Fruit fly (Drosophila melanogaster) whole organism, prepupa: Measurements from ENCODE around the gene CG11334.

ENCODE experiments used
- Blimp-1 ChIP-seq: fragments of 200-800 bp; sonication (Bioruptor generic); optimal IDR thresholded peaks from 3 replicates; lab custom pipeline; 2017; ENCODE audit warnings: missing biosample characterization, missing genetic modification characterization, mild to moderate bottlenecking, moderate library complexity, missing genetic modification reagents
- CG10631 ChIP-seq: fragments of 200-800 bp; sonication (Bioruptor generic); optimal IDR thresholded peaks from 2 replicates; lab custom pipeline; 2016; ENCODE audit warnings: missing biosample characterization, missing genetic modification characterization
- CG10669 ChIP-seq: fragments of 200-800 bp; sonication (Bioruptor generic); optimal IDR thresholded peaks from 3 replicates; lab custom pipeline; 2018; ENCODE audit warnings: missing biosample characterization, mild to moderate bottlenecking, missing genetic modification characterization, moderate library complexity
- CG11294 ChIP-seq: fragments of 200-800 bp; sonication (Bioruptor generic); IDR thresholded peaks from 2 replicates; pipeline ENCODE4 v1.3.6; 2022; ENCODE audit warnings: missing biosample characterization, missing genetic modification characterization
- CG11762 ChIP-seq: fragments of 200-800 bp; sonication (Bioruptor generic); optimal IDR thresholded peaks from 3 replicates; lab custom pipeline; 2016; ENCODE audit warnings: missing biosample characterization, missing genetic modification characterization; ENCODE audit not compliant: insufficient read depth
- CG11902 ChIP-seq: fragments of 200-800 bp; sonication (Bioruptor generic); optimal IDR thresholded peaks from 3 replicates; lab custom pipeline; 2016; ENCODE audit warnings: missing biosample characterization, missing genetic modification characterization
- CG15336 ChIP-seq: fragments of 200-800 bp; sonication (Bioruptor generic); IDR thresholded peaks from 2 replicates; pipeline ENCODE4 v1.3.6; 2022; ENCODE audit warnings: missing biosample characterization, missing genetic modification characterization
- CG16779 ChIP-seq: fragments of 200-800 bp; sonication (Bioruptor generic); optimal IDR thresholded peaks from 3 replicates; lab custom pipeline; 2017; ENCODE audit warnings: missing biosample characterization, mild to moderate bottlenecking, missing genetic modification characterization
- CG3032 ChIP-seq: fragments of 200-800 bp; optimal IDR thresholded peaks from 2 replicates; lab custom pipeline; 2019; ENCODE audit warnings: missing biosample characterization, mild to moderate bottlenecking, missing genetic modification characterization, moderate library complexity
- CG31627 ChIP-seq: fragments of 200-800 bp; sonication (Bioruptor generic); optimal IDR thresholded peaks from 3 replicates; lab custom pipeline; 2016; ENCODE audit warnings: missing biosample characterization, missing genetic modification characterization
- CG32006 ChIP-seq: fragments of 200-800 bp; sonication (Bioruptor generic); optimal IDR thresholded peaks from 3 replicates; lab custom pipeline; 2017; ENCODE audit warnings: missing biosample characterization, mild to moderate bottlenecking, missing genetic modification characterization
- CG34406 ChIP-seq: fragments of 200-800 bp; sonication (Bioruptor generic); optimal IDR thresholded peaks from 3 replicates; lab custom pipeline; 2016; ENCODE audit warnings: missing biosample characterization, missing genetic modification characterization
- CG3919 ChIP-seq: fragments of 200-800 bp; sonication (Bioruptor generic); optimal IDR thresholded peaks from 3 replicates; lab custom pipeline; 2016; ENCODE audit warnings: missing biosample characterization, missing genetic modification characterization
- CG4318 ChIP-seq: fragments of 200-800 bp; sonication (Bioruptor generic); optimal IDR thresholded peaks from 3 replicates; lab custom pipeline; 2017; ENCODE audit warnings: missing biosample characterization, mild to moderate bottlenecking, missing genetic modification characterization
- CG6163 ChIP-seq: fragments of 200-800 bp; sonication (Bioruptor generic); IDR thresholded peaks from 3 replicates; pipeline ENCODE4 v1.3.6; 2022; ENCODE audit warnings: missing biosample characterization, missing genetic modification characterization
- CG6276 ChIP-seq: fragments of 200-800 bp; sonication (Bioruptor generic); optimal IDR thresholded peaks from 2 replicates; lab custom pipeline; 2017; ENCODE audit warnings: missing biosample characterization, mild to moderate bottlenecking, missing genetic modification characterization
- CG6792 ChIP-seq: fragments of 200-800 bp; sonication (Bioruptor generic); optimal IDR thresholded peaks from 3 replicates; lab custom pipeline; 2016; ENCODE audit warnings: missing biosample characterization, missing genetic modification characterization
- CG6854 ChIP-seq: fragments of 200-800 bp; sonication (Bioruptor generic); optimal IDR thresholded peaks from 2 replicates; lab custom pipeline; 2017; ENCODE audit warnings: missing biosample characterization, mild to moderate bottlenecking, missing genetic modification characterization
- CG8119 ChIP-seq: fragments of 200-800 bp; sonication (Bioruptor generic); IDR thresholded peaks from 3 replicates; pipeline ENCODE4 v1.3.6; 2022; ENCODE audit warnings: missing biosample characterization, missing genetic modification characterization
- CG8319 ChIP-seq: fragments of 200-800 bp; sonication (Bioruptor generic); optimal IDR thresholded peaks from 3 replicates; lab custom pipeline; 2016; ENCODE audit warnings: missing biosample characterization, missing genetic modification characterization
- CG8632 ChIP-seq: fragments of 200-800 bp; sonication (Bioruptor generic); optimal IDR thresholded peaks from 3 replicates; lab custom pipeline; 2016; ENCODE audit warnings: missing biosample characterization, missing genetic modification characterization
- CG9139 ChIP-seq: fragments of 200-800 bp; sonication (Bioruptor generic); optimal IDR thresholded peaks from 3 replicates; lab custom pipeline; 2017; ENCODE audit warnings: missing biosample characterization, mild to moderate bottlenecking, missing genetic modification characterization
- Eip78C ChIP-seq: fragments of 200-800 bp; sonication (Bioruptor generic); peaks from one replicate; lab custom pipeline; 2016; ENCODE audit warnings: missing biosample characterization, missing genetic modification characterization
- Eip93F ChIP-seq: fragments of 200-800 bp; sonication (Bioruptor generic); optimal IDR thresholded peaks from 2 replicates; lab custom pipeline; 2016; ENCODE audit warnings: missing biosample characterization, mild to moderate bottlenecking, missing genetic modification characterization
- Ets96B ChIP-seq: fragments of 200-800 bp; optimal IDR thresholded peaks from 2 replicates; lab custom pipeline; 2019; ENCODE audit warnings: missing biosample characterization, mild to moderate bottlenecking, missing genetic modification characterization, moderate library complexity
- Gug ChIP-seq: fragments of 200-800 bp; sonication (Bioruptor generic); IDR thresholded peaks from 2 replicates; pipeline ENCODE4 v1.3.6; 2022; ENCODE audit warnings: missing biosample characterization, missing genetic modification characterization
- Hr39 ChIP-seq: fragments of 200-800 bp; sonication (Bioruptor generic); optimal IDR thresholded peaks from 2 replicates; lab custom pipeline; 2016; ENCODE audit warnings: missing biosample characterization, missing genetic modification characterization
- Hr4 ChIP-seq: fragments of 200-800 bp; sonication (Bioruptor generic); optimal IDR thresholded peaks from 3 replicates; lab custom pipeline; 2016; ENCODE audit warnings: missing biosample characterization, missing genetic modification characterization
- Lpt ChIP-seq: fragments of 200-800 bp; sonication (Bioruptor generic); optimal IDR thresholded peaks from 3 replicates; lab custom pipeline; 2016; ENCODE audit warnings: missing biosample characterization, missing genetic modification characterization
- Met ChIP-seq: fragments of 200-800 bp; sonication (Bioruptor generic); optimal IDR thresholded peaks from 3 replicates; lab custom pipeline; 2016; ENCODE audit warnings: missing biosample characterization, missing genetic modification characterization
- OdsH ChIP-seq: fragments of 200-800 bp; sonication (Bioruptor generic); optimal IDR thresholded peaks from 3 replicates; lab custom pipeline; 2016; ENCODE audit warnings: missing biosample characterization, missing genetic modification characterization
- Smox ChIP-seq: fragments of 200-800 bp; sonication (Bioruptor generic); optimal IDR thresholded peaks from 3 replicates; lab custom pipeline; 2016; ENCODE audit warnings: missing biosample characterization, missing genetic modification characterization
- Sox14 ChIP-seq: fragments of 200-800 bp; sonication (Bioruptor generic); optimal IDR thresholded peaks from 3 replicates; lab custom pipeline; 2016; ENCODE audit warnings: missing biosample characterization, missing genetic modification characterization
- achi ChIP-seq: fragments of 200-800 bp; sonication (Bioruptor generic); optimal IDR thresholded peaks from 3 replicates; lab custom pipeline; 2016; ENCODE audit warnings: missing biosample characterization, missing genetic modification characterization
- acj6 ChIP-seq: fragments of 200-800 bp; sonication (Bioruptor generic); optimal IDR thresholded peaks from 3 replicates; lab custom pipeline; 2016; ENCODE audit warnings: missing biosample characterization, missing genetic modification characterization
- cyc ChIP-seq: fragments of 200-800 bp; sonication (Bioruptor generic); optimal IDR thresholded peaks from 3 replicates; lab custom pipeline; 2016; ENCODE audit warnings: missing biosample characterization, missing genetic modification characterization
- dsx ChIP-seq: fragments of 200-800 bp; optimal IDR thresholded peaks from 3 replicates; lab custom pipeline; 2019; ENCODE audit warnings: missing biosample characterization, mild to moderate bottlenecking, missing genetic modification characterization, moderate library complexity; ENCODE audit not compliant: poor library complexity, severe bottlenecking
- esn ChIP-seq: fragments of 200-800 bp; sonication (Bioruptor generic); optimal IDR thresholded peaks from 2 replicates; lab custom pipeline; 2016; ENCODE audit warnings: missing biosample characterization, mild to moderate bottlenecking, missing genetic modification characterization, moderate library complexity
- fd59A ChIP-seq: fragments of 200-800 bp; sonication (Bioruptor generic); optimal IDR thresholded peaks from 2 replicates; lab custom pipeline; 2017; ENCODE audit warnings: missing biosample characterization, mild to moderate bottlenecking, missing genetic modification characterization, missing genetic modification reagents
- lz ChIP-seq: fragments of 200-800 bp; sonication (Bioruptor generic); optimal IDR thresholded peaks from 3 replicates; lab custom pipeline; 2016; ENCODE audit warnings: missing biosample characterization, missing genetic modification characterization
- net ChIP-seq: fragments of 200-800 bp; sonication (Bioruptor generic); optimal IDR thresholded peaks from 3 replicates; lab custom pipeline; 2016; ENCODE audit warnings: missing biosample characterization, missing genetic modification characterization
- pdm3 ChIP-seq: fragments of 200-800 bp; sonication (Bioruptor generic); optimal IDR thresholded peaks from 3 replicates; lab custom pipeline; 2016; ENCODE audit warnings: missing biosample characterization, missing genetic modification characterization
- svp ChIP-seq: fragments of 200-800 bp; sonication (Bioruptor generic); peaks from one replicate; lab custom pipeline; 2016; ENCODE audit warnings: missing biosample characterization, missing genetic modification characterization
- topi ChIP-seq: fragments of 200-800 bp; sonication (Bioruptor generic); optimal IDR thresholded peaks from 3 replicates; lab custom pipeline; 2016; ENCODE audit warnings: missing biosample characterization, missing genetic modification characterization
- vri ChIP-seq: fragments of 200-800 bp; sonication (Bioruptor generic); optimal IDR thresholded peaks from 3 replicates; lab custom pipeline; 2016; ENCODE audit warnings: missing biosample characterization, mild to moderate bottlenecking, missing genetic modification characterization

Gene CG11334

DNA sequence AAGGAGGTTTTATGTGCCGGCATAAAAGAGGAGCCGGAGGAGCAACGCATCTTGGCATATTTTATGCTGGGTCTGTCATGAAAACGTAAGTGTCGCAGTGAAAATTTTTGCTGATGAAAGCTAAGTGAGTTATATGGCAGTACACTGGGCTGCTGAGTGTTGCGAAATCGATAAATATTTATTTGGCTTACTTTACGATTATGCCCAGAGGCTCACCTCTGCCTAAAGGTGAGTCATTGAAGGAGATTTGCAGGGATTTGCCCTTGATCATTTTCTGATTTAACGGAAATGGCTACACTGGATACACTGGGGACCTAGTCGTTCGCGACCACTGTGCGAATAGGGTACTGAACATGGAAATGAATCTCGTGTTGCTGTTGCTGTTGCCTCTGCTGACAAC lies 22.9 kb downstream of the CG11334 start (continued):
- no peak for TF ChIP-seq CG8319 (GFP tag; lab: Kevin White, UChicago)
- peak; percentile 55; the same call in 2 of the 3 replicates for TF ChIP-seq CG8119 (GFP tag; lab: Robert Waterston, UW)
- no peak for TF ChIP-seq CG11902
- TF ChIP-seq Hr39 (GFP tag; lab: Kevin White, UChicago): peak; percentile 32
- peak; percentile 22 for TF ChIP-seq net (GFP tag; lab: Kevin White, UChicago)
- peak; percentile 15 for TF ChIP-seq Ets96B (tag; lab: Kevin White, UChicago)
- no peak for TF ChIP-seq CG6854 (GFP tag; lab: Kevin White, UChicago)

DNA sequence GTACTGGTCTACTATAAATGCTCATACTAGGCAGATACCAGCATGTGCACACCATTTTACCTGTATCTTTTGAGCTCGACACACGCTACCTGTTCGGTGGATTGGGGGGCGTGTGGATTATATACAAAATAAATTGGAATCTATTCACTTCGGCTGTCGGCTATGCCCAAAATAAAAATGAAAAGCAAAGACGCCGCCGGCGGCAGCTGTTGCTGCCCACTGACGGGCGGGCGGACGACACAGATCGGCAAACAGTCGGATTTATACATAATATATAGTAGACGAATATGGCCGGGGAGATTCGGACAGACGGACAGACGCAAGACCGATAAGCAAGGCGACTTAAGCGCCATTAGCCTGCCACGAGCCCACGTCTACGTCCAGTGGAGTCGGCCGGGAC lies 24.0 kb downstream of the CG11334 start:
- TF ChIP-seq achi (no peak), Met (no peak), svp (GFP tag; lab: Kevin White, UChicago) (peak; percentile 88), vri (no peak), pdm3 (GFP tag; lab: Kevin White, UChicago) (no peak)

DNA sequence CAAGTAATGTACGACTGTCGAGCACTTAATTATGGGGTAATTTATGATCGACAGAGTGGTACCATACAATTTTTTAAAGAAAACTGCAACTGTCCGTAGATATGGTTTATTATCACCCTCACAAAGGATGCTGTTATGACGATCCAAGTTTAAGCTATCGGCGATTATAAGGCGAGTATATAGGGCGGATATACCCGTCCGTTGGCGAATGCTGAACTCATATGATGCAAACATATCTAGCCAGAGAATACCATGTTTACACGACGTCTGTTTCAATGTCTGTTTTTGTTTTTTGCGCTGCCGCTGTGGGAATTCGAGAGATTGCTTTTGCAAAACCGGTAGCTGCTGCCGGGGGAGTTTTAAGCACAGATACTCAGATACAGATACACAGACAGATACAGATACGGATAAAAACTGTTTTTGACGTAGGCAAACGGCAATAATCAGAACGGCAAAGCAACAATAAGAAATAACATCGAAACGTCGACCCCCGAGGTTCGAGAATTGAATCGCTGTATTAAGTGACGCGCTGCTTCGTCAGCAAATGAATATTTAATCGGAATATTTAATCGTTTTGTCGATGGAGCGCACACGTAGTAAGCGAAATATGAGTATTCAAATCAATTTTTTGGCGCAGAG lies 25.3 kb downstream of the CG11334 start:
- TF ChIP-seq CG34406 (GFP tag; lab: Kevin White, UChicago) (no peak), esn (GFP tag; lab: Kevin White, UChicago) (no peak), cyc (no peak), CG11762 (GFP tag; lab: Kevin White, UChicago) (no peak), CG31627 (GFP tag; lab: Kevin White, UChicago) (peak; percentile 16), CG6276 (GFP tag; lab: Kevin White, UChicago) (no peak), Gug (no peak), CG15336 (peak; percentile 19; the same call in 1 of the 2 replicates), Smox (GFP tag; lab: Kevin White, UChicago) (no peak), CG8119 (GFP tag; lab: Robert Waterston, UW) (peak; percentile 30; the same call in 1 of the 3 replicates), CG6792 (GFP tag; lab: Kevin White, UChicago) (no peak), pdm3 (GFP tag; lab: Kevin White, UChicago) (peak; percentile 31), achi (no peak), CG10669 (no peak), CG3032 (no peak), Lpt (GFP tag; lab: Kevin White, UChicago) (no peak), Blimp-1 (GFP tag; lab: Kevin White, UChicago) (no peak), CG11294 (GFP tag; lab: Robert Waterston, UW) (no peak), CG10631 (GFP tag; lab: Kevin White, UChicago) (no peak), fd59A (GFP tag; lab: Kevin White, UChicago) (no peak), svp (GFP tag; lab: Kevin White, UChicago) (peak; percentile 54), Met (no peak), CG8632 (GFP tag; lab: Kevin White, UChicago) (peak; percentile 2), CG6163 (0 out of 3 replicates have a peak, but pooled peaks have one; percentile 14), CG6854 (GFP tag; lab: Kevin White, UChicago) (no peak), Eip78C (GFP tag; lab: Kevin White, UChicago) (peak; percentile 52), dsx (GFP tag; lab: Kevin White, UChicago) (no peak), acj6 (GFP tag; lab: Kevin White, UChicago) (peak; percentile 29), OdsH (peak; percentile 34), Eip93F (GFP tag; lab: Kevin White, UChicago) (no peak), Hr39 (GFP tag; lab: Kevin White, UChicago) (no peak), lz (no peak), Sox14 (GFP tag; lab: Kevin White, UChicago) (peak; percentile 18), CG9139 (no peak), CG3919 (GFP tag; lab: Kevin White, UChicago) (no peak), CG32006 (GFP tag; lab: Kevin White, UChicago) (peak; percentile 33), CG11902 (no peak), Hr4 (GFP tag; lab: Kevin White, UChicago) (peak; percentile 41), vri (no peak), topi (GFP tag; lab: Kevin White, UChicago) (no peak), Ets96B (tag; lab: Kevin White, UChicago) (no peak), CG4318 (GFP tag; lab: Kevin White, UChicago) (no peak), CG16779 (tag; lab: Kevin White, UChicago) (no peak)
- TF ChIP-seq, all 60 proteins: peak for 13
